Worm (Caenorhabditis elegans) whole organism, midembryonic: ENCODE measurements around the gene srh-248.

Experiments
- flt-1 ChIP-seq: fragments of 200-800 bp; sonication (Bioruptor generic); IDR thresholded peaks from 2 replicates; pipeline ENCODE4 v1.3.6; 2022; ENCODE audit warnings: missing genetic modification characterization, missing compliant biosample characterization
- klf-2 ChIP-seq: fragments of 200-800 bp; sonication (Bioruptor generic); conservative IDR thresholded peaks from 2 replicates; pipeline ENCODE4 v1.3.6; 2022; ENCODE audit warnings: missing genetic modification reagents, missing genetic modification characterization, missing compliant biosample characterization
- ztf-29 ChIP-seq: fragments of 200-800 bp; sonication (Bioruptor generic); IDR thresholded peaks from 2 replicates; pipeline ENCODE4 v1.3.6; 2022; ENCODE audit warnings: missing genetic modification reagents, missing genetic modification characterization, missing compliant biosample characterization

DNA sequence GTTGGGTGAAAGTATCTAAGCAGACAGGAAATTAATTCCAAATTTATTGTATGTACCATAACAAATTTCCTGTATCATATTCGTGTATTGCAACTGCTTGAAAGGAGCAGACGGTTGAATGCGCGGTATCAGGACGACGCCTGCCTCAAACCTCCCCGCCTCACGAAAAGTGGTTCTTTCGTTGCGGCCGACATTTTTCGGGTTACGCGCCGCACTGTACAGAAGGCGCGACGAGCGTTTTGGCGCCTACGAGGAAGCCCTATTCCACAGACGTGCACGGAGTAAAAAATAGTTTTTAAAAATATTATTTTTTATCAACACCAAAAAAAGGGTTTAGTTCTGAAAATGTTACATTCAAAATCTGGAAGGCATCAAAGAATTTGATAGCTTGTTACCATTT is 35.1 kb downstream of the srh-248 start:
- no peak for TF ChIP-seq flt-1
- TF ChIP-seq klf-2 = no peak
- TF ChIP-seq ztf-29 = no peak
